Worm (Caenorhabditis elegans): Measurements from ENCODE around the gene C33G8.2.
A peak's percentile ranks its signal among the peaks of the same experiment; 100 is the strongest.
"Not testable (repeated sequence)": the region's sequence is repeated elsewhere in the genome, so short reads cannot be mapped to it uniquely, and the experiment has no call there.

C33G8.2 gene

DNA sequence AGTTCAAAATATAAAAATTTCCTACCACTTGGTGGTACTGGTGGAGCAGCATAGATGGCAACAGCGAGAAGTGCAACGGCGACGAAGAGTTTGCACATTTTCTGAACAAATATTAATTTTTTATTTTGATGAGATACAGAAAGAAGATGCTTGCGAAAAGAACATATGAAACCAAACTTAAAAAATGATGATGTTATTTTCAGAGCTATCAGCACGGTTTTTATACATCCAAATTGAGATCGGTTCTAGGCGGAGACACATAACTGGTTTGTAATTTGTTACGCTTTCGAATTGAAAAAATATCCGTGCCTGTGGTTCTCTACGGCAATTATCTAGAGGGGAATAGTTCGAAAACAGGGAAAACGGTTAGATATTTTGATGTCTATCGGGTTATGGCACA is 43.5 kb downstream of the C33G8.2 start, which contains the start of gene txt-17:
Gene txt-17, minus strand, starts transcription at position 101 of the 400 bp plus-strand sequence.
- TF ChIP-seq zip-8 (tag; optimal IDR thresholded peaks at IDR 0.05): no peak
- no peak for TF ChIP-seq nhr-2 (tag; optimal IDR thresholded peaks at IDR 0.05)
- no peak for TF ChIP-seq M03D4.4 (tag; optimal IDR thresholded peaks at IDR 0.05)
- no peak for TF ChIP-seq lin-13 (tag; optimal IDR thresholded peaks at IDR 0.05)
- no peak for TF ChIP-seq lsy-2 (tag; optimal IDR thresholded peaks at IDR 0.05)
- TF ChIP-seq sptf-1 (tag; optimal IDR thresholded peaks at IDR 0.05): no peak
- TF ChIP-seq unc-62 (GFP tag; optimal IDR thresholded peaks at IDR 0.05): no peak
- no peak for TF ChIP-seq blmp-1 (tag; optimal IDR thresholded peaks at IDR 0.05)
- no peak for TF ChIP-seq unc-39 (tag; optimal IDR thresholded peaks at IDR 0.05)
- TF ChIP-seq ces-1 (GFP tag; optimal IDR thresholded peaks at IDR 0.05): no peak
- TF ChIP-seq nhr-28 (tag; optimal IDR thresholded peaks at IDR 0.05): no peak
- TF ChIP-seq ham-2 (GFP tag; optimal IDR thresholded peaks at IDR 0.05): no peak
- TF ChIP-seq elt-1 (tag; optimal IDR thresholded peaks at IDR 0.05; ENCODE audit: borderline replicate concordance, insufficient read depth): no peak
- TF ChIP-seq flh-1 (GFP tag; optimal IDR thresholded peaks at IDR 0.05): no peak
- TF ChIP-seq mab-5 (tag; optimal IDR thresholded peaks at IDR 0.05): no peak
- TF ChIP-seq drap-1 (GFP tag; optimal IDR thresholded peaks at IDR 0.05): no peak

DNA sequence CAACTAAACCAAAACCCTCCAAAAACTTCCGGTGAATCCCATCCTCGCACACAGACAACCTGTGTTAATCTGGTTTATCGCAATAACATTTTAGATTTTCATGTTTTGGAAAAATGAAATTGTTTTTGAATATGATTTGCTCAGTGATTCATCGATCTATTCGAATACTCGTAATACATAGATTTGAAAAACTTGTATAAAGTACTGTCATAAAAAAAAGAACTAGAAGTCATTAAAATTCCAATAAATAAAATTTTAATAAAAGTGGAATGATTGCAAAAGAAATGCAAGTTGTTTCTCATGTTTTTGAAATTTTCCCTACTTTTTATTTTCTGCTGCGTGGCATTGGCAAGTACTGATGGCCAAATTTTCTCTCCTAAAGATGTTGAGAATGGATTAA is 45.0 kb downstream of the C33G8.2 start, which contains the start of gene spig-8:
Gene spig-8, plus strand, starts transcription at position 301 of the 400 bp plus-strand sequence.
- TF ChIP-seq ces-1 (GFP tag; optimal IDR thresholded peaks at IDR 0.05) (no peak), drap-1 (GFP tag; optimal IDR thresholded peaks at IDR 0.05) (no peak), mep-1 (tag; optimal IDR thresholded peaks at IDR 0.05) (no peak), lsy-2 (tag; optimal IDR thresholded peaks at IDR 0.05) (no peak), pha-4 (tag; optimal IDR thresholded peaks at IDR 0.05) (no peak), nhr-2 (tag; optimal IDR thresholded peaks at IDR 0.05) (no peak), zip-8 (tag; optimal IDR thresholded peaks at IDR 0.05) (no peak), ceh-43 (GFP tag; optimal IDR thresholded peaks at IDR 0.05) (no peak), lin-13 (tag; optimal IDR thresholded peaks at IDR 0.05) (no peak), snpc-4 (tag; optimal IDR thresholded peaks at IDR 0.05) (no peak), bed-3 (GFP tag; optimal IDR thresholded peaks at IDR 0.05) (no peak), unc-62 (GFP tag; optimal IDR thresholded peaks at IDR 0.05) (no peak), nhr-237 (tag; optimal IDR thresholded peaks at IDR 0.05) (no peak), blmp-1 (tag; optimal IDR thresholded peaks at IDR 0.05) (no peak), sptf-1 (tag; optimal IDR thresholded peaks at IDR 0.05) (no peak), lin-32 (GFP tag; optimal IDR thresholded peaks at IDR 0.05) (no peak), hlh-1 (tag; optimal IDR thresholded peaks at IDR 0.05) (no peak), unc-39 (tag; optimal IDR thresholded peaks at IDR 0.05) (no peak), sem-2 (GFP tag; optimal IDR thresholded peaks at IDR 0.05) (no peak), nhr-76 (tag; optimal IDR thresholded peaks at IDR 0.05) (no peak)

ce11 chrV:7057795-7058194 is 48.2 kb downstream of the C33G8.2 start, which contains the start of gene Y57E12AL.2:
Y57E12AL.2 (plus strand) TSS chrV:7058095.
- not testable (repeated sequence) for TF ChIP-seq blmp-1 (tag; optimal IDR thresholded peaks at IDR 0.05); ham-2 (GFP tag; optimal IDR thresholded peaks at IDR 0.05); drap-1 (GFP tag; optimal IDR thresholded peaks at IDR 0.05)

- no peak for TF ChIP-seq cnd-1 (tag; optimal IDR thresholded peaks at IDR 0.05)
Measured at ce11 chrV:7059350-7059749, 49.8 kb downstream of the C33G8.2 start, which contains the start of gene mdt-6. mdt-6 (minus strand) TSS chrV:7059624.

DNA sequence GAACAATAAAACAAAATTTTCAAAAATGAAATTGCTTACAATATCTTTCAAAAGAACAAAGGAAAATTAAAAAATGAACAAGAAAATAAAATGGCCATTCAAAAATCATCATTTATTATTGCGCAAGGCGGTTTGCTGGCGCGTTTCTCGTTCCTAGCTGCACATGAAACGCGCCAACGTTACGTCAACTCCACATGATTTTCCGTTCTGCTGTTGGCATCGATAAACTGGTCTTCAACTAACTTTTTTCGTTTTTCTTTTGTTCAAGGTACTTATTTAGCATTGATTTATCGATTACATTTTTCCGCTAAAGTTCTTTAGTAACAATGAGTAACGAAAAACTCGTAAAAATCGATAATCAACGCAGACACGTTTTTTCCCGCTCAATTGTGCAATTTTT is 50.8 kb downstream of the C33G8.2 start, which contains the start of the genes Y57E12AL.6 and Y57E12AL.1:
Gene Y57E12AL.6, minus strand, starts transcription at position 75 of the 400 bp plus-strand sequence.
Gene Y57E12AL.1, plus strand, starts transcription at position 135 of the 400 bp plus-strand sequence.
- TF ChIP-seq flh-1 (GFP tag; optimal IDR thresholded peaks at IDR 0.05): no peak
- TF ChIP-seq elt-1 (tag; optimal IDR thresholded peaks at IDR 0.05; ENCODE audit: borderline replicate concordance, insufficient read depth): no peak
- peak; percentile 68 for TF ChIP-seq ceh-43 (GFP tag; optimal IDR thresholded peaks at IDR 0.05)
- TF ChIP-seq ces-1 (GFP tag; optimal IDR thresholded peaks at IDR 0.05): peak; percentile 37
- peak; percentile 71 for TF ChIP-seq zip-8 (tag; optimal IDR thresholded peaks at IDR 0.05)
- peak; percentile 35 for TF ChIP-seq hlh-1 (tag; optimal IDR thresholded peaks at IDR 0.05)
- TF ChIP-seq sptf-1 (tag; optimal IDR thresholded peaks at IDR 0.05): peak; percentile 89
- peak; percentile 67 for TF ChIP-seq nhr-237 (tag; optimal IDR thresholded peaks at IDR 0.05)
- TF ChIP-seq mep-1 (tag; optimal IDR thresholded peaks at IDR 0.05): peak; percentile 71
- no peak for TF ChIP-seq ceh-83 (GFP tag; optimal IDR thresholded peaks at IDR 0.05)
- TF ChIP-seq nhr-76 (tag; optimal IDR thresholded peaks at IDR 0.05): no peak
- no peak for TF ChIP-seq snpc-4 (tag; optimal IDR thresholded peaks at IDR 0.05)
- peak; percentile 23 for TF ChIP-seq pha-4 (tag; optimal IDR thresholded peaks at IDR 0.05)
- TF ChIP-seq ztf-11 (tag; optimal IDR thresholded peaks at IDR 0.05): no peak
- TF ChIP-seq mab-5 (tag; optimal IDR thresholded peaks at IDR 0.05): no peak
- no peak for TF ChIP-seq unc-39 (tag; optimal IDR thresholded peaks at IDR 0.05)
- TF ChIP-seq nhr-12 (tag; optimal IDR thresholded peaks at IDR 0.05): no peak
- TF ChIP-seq lin-32 (GFP tag; optimal IDR thresholded peaks at IDR 0.05): peak; percentile 12
- TF ChIP-seq M03D4.4 (tag; optimal IDR thresholded peaks at IDR 0.05): peak; percentile 78
- TF ChIP-seq elt-3 (tag; optimal IDR thresholded peaks at IDR 0.05): no peak
- peak; percentile 14 for TF ChIP-seq ham-2 (GFP tag; optimal IDR thresholded peaks at IDR 0.05)
- TF ChIP-seq unc-120 (tag; optimal IDR thresholded peaks at IDR 0.05; ENCODE audit: poor library complexity, severe bottlenecking): peak; percentile 55
- peak; percentile 80 for TF ChIP-seq lin-13 (tag; optimal IDR thresholded peaks at IDR 0.05)
- peak; percentile 39 for TF ChIP-seq bed-3 (GFP tag; optimal IDR thresholded peaks at IDR 0.05)
- peak; percentile 10 for TF ChIP-seq unc-62 (GFP tag; optimal IDR thresholded peaks at IDR 0.05)
- TF ChIP-seq sem-2 (GFP tag; optimal IDR thresholded peaks at IDR 0.05): peak; percentile 11
- TF ChIP-seq ceh-39 (tag; optimal IDR thresholded peaks at IDR 0.05): peak; percentile 56
- peak; percentile 72 for TF ChIP-seq mls-2 (tag; optimal IDR thresholded peaks at IDR 0.05)
- peak; percentile 1 for TF ChIP-seq drap-1 (GFP tag; optimal IDR thresholded peaks at IDR 0.05)
- TF ChIP-seq cnd-1 (tag; optimal IDR thresholded peaks at IDR 0.05): peak; percentile 53
- peak; percentile 73 for TF ChIP-seq lsy-2 (tag; optimal IDR thresholded peaks at IDR 0.05)
